Worm (Caenorhabditis elegans): Measurements from ENCODE around the gene pyt-1.
A peak's percentile ranks its signal among the peaks of the same experiment; 100 is the strongest.

Gene pyt-1

ce11 chrV:10252682-10253081 lies 23.6 kb upstream of the pyt-1 start (continued):
- TF ChIP-seq ZK337.2 (GFP tag; IDR thresholded peaks at IDR 0.05) (no peak), zfp-3 (GFP tag; conservative IDR thresholded peaks at IDR 0.05) (no peak), ztf-7 (tag; optimal IDR thresholded peaks at IDR 0.05) (no peak), zfp-2 (tag; optimal IDR thresholded peaks at IDR 0.05) (no peak), mep-1 (tag; optimal IDR thresholded peaks at IDR 0.05) (peak; percentile 8), nhr-6 (tag; optimal IDR thresholded peaks at IDR 0.05) (no peak), aha-1 (tag) (peak; percentile 76), rbr-2 (tag; optimal IDR thresholded peaks at IDR 0.05) (no peak), fos-1 (tag; optimal IDR thresholded peaks at IDR 0.05) (peak; percentile 23), skn-1 (tag; optimal IDR thresholded peaks at IDR 0.05) (no peak), pha-4 (GFP tag; IDR thresholded peaks at IDR 0.05) (no peak), pha-4 (tag; optimal IDR thresholded peaks at IDR 0.05) (no peak), zip-11 (GFP tag; IDR thresholded peaks at IDR 0.05) (no peak), duxl-1 (tag; optimal IDR thresholded peaks at IDR 0.05; ENCODE audit: poor library complexity) (no peak), unc-130 (GFP tag; optimal IDR thresholded peaks at IDR 0.05) (no peak), lir-3 (tag; optimal IDR thresholded peaks at IDR 0.05) (no peak), ama-1 (optimal IDR thresholded peaks at IDR 0.05) (peak; percentile 80), ctbp-1 (GFP tag; IDR thresholded peaks at IDR 0.05) (no peak), pqm-1 (tag; optimal IDR thresholded peaks at IDR 0.05) (no peak), lin-13 (GFP tag; optimal IDR thresholded peaks at IDR 0.05) (no peak), ceh-44 (GFP tag; IDR thresholded peaks at IDR 0.05) (no peak), dve-1 (tag; optimal IDR thresholded peaks at IDR 0.05; ENCODE audit: insufficient read depth) (no peak), mxl-2 (GFP tag; conservative IDR thresholded peaks at IDR 0.05) (no peak), mxl-3 (GFP tag; optimal IDR thresholded peaks at IDR 0.05) (no peak), ceh-62 (tag; optimal IDR thresholded peaks at IDR 0.05) (no peak), hlh-30 (tag; optimal IDR thresholded peaks at IDR 0.05; ENCODE audit: insufficient read depth) (no peak), spr-3 (GFP tag; optimal IDR thresholded peaks at IDR 0.05) (no peak)

- TF ChIP-seq daf-16 (GFP tag; optimal IDR thresholded peaks at IDR 0.05) (peak in 1 of 2 experiments; percentile 72), daf-16 (tag; optimal IDR thresholded peaks at IDR 0.05) (peak; percentile 7), aha-1 (tag) (peak; percentile 94), mxl-3 (GFP tag; optimal IDR thresholded peaks at IDR 0.05) (no peak), duxl-1 (tag; optimal IDR thresholded peaks at IDR 0.05; ENCODE audit: poor library complexity) (no peak), ceh-32 (tag; optimal IDR thresholded peaks at IDR 0.05; ENCODE audit: poor library complexity) (no peak), Y105C5A.15 (GFP tag; IDR thresholded peaks at IDR 0.05) (no peak), spr-3 (GFP tag; optimal IDR thresholded peaks at IDR 0.05) (no peak), nhr-11 (tag; optimal IDR thresholded peaks at IDR 0.05) (no peak), nhr-10 (tag; optimal IDR thresholded peaks at IDR 0.05) (no peak), zip-2 (tag; optimal IDR thresholded peaks at IDR 0.05) (no peak)
Observed at ce11 chrV:10249515-10249914, 20.4 kb upstream of the pyt-1 start.

- TF ChIP-seq saeg-2 (GFP tag; IDR thresholded peaks at IDR 0.05) = no peak
- no peak for TF ChIP-seq php-3 (GFP tag; IDR thresholded peaks at IDR 0.05)
- TF ChIP-seq dpl-1 (GFP tag; optimal IDR thresholded peaks at IDR 0.05) = no peak
- peak; percentile 94 for TF ChIP-seq aha-1 (tag)
- peak; percentile 12 for TF ChIP-seq rbr-2 (tag; optimal IDR thresholded peaks at IDR 0.05)
- no peak for TF ChIP-seq aly-2 (tag; optimal IDR thresholded peaks at IDR 0.05)
- peak; percentile 23 for TF ChIP-seq hlh-30 (tag; optimal IDR thresholded peaks at IDR 0.05; ENCODE audit: insufficient read depth)
- no peak for TF ChIP-seq daf-12 (tag; optimal IDR thresholded peaks at IDR 0.05)
- no peak for TF ChIP-seq dmd-6 (GFP tag; IDR thresholded peaks at IDR 0.05)
- TF ChIP-seq daf-16 (GFP tag; optimal IDR thresholded peaks at IDR 0.05) = peak in 1 of 2 experiments; percentile 48
- TF ChIP-seq daf-16 (tag; optimal IDR thresholded peaks at IDR 0.05) = peak; percentile 77
- no peak for TF ChIP-seq unc-39 (tag; optimal IDR thresholded peaks at IDR 0.05)
- no peak for TF ChIP-seq spr-3 (GFP tag; optimal IDR thresholded peaks at IDR 0.05)
- TF ChIP-seq nhr-76 (tag; optimal IDR thresholded peaks at IDR 0.05) = no peak
- TF ChIP-seq nhr-25 (tag; optimal IDR thresholded peaks at IDR 0.05; ENCODE audit: borderline replicate concordance, insufficient read depth) = no peak
- peak in 1 of 2 experiments; percentile 99 for TF ChIP-seq unc-62 (GFP tag; optimal IDR thresholded peaks at IDR 0.05 in 1 of 2)
- no peak for TF ChIP-seq unc-62 (tag; optimal IDR thresholded peaks at IDR 0.05)
Observed at ce11 chrV:10248255-10248979, 19.3 kb upstream of the pyt-1 start, which contains the start of gene akt-1. Gene akt-1 (plus strand): TSS chrV:10248905.
